Fruit fly (Drosophila melanogaster): ENCODE measurements around the gene TAF1B.

Gene TAF1B

DNA sequence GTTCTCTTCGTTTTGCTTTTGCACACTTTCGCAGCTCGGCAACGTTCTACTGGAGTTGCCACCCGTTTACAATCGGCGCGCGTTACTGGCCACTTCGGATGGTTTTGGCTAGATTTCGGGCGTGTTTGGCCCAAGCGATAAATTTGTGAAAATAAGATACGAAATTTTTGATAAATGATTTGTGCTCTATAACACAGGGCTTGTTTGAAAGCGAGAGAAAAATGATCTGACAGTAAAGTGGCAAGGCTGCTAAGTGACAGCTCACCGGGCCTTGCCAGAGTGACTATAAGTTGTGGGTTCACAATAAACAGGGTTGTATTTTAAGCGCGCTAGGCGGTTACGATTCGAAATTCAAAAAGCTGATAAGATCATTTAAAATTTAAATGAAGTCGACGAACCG is 34.0 kb downstream of the TAF1B start, which contains the start of gene Fmr1 (continued):
- TF ChIP-seq CG6254 (GFP tag; optimal IDR thresholded peaks at IDR 0.05) (no peak), trem (tag; optimal IDR thresholded peaks at IDR 0.05) (peak; percentile 89), disco-r (GFP tag; optimal IDR thresholded peaks at IDR 0.05) (peak; percentile 41), Dp (GFP tag; optimal IDR thresholded peaks at IDR 0.05) (peak; percentile 99), CG15696 (tag; optimal IDR thresholded peaks at IDR 0.05) (peak; percentile 27), dmrt11E (tag; optimal IDR thresholded peaks at IDR 0.05) (peak; percentile 35), CG18619 (GFP tag; optimal IDR thresholded peaks at IDR 0.05) (peak; percentile 31), CG10543 (GFP tag; optimal IDR thresholded peaks at IDR 0.05) (peak; percentile 44), CG4617 (GFP tag; optimal IDR thresholded peaks at IDR 0.05; ENCODE audit: borderline replicate concordance) (peak; percentile 63), pan (optimal IDR thresholded peaks at IDR 0.05) (no peak), pan (GFP tag; optimal IDR thresholded peaks at IDR 0.05 in 1 of 2, IDR thresholded peaks at IDR 0.05 in 1 of 2) (peak in 1 of 2 experiments; percentile 58), sc (optimal IDR thresholded peaks at IDR 0.05) (no peak), sc (GFP tag; optimal IDR thresholded peaks at IDR 0.05) (no peak), Nf-YB (GFP tag; optimal IDR thresholded peaks at IDR 0.05) (no peak), CG12744 (GFP tag; optimal IDR thresholded peaks at IDR 0.05) (peak; percentile 56), E2f2 (GFP tag; IDR thresholded peaks at IDR 0.05) (peak; percentile 98), CG4854 (GFP tag; optimal IDR thresholded peaks at IDR 0.05) (peak; percentile 28), jumu (GFP tag; optimal IDR thresholded peaks at IDR 0.05) (peak; percentile 69), lab (GFP tag; optimal IDR thresholded peaks at IDR 0.05) (no peak), Xbp1 (GFP tag; optimal IDR thresholded peaks at IDR 0.05) (peak; percentile 63), dysf (GFP tag; IDR thresholded peaks at IDR 0.05) (peak; percentile 57), dimm (GFP tag; IDR thresholded peaks at IDR 0.05) (no peak), gt (GFP tag; IDR thresholded peaks at IDR 0.05) (no peak), CG12942 (GFP tag; optimal IDR thresholded peaks at IDR 0.05) (peak; percentile 35), lola (GFP tag; optimal IDR thresholded peaks at IDR 0.05) (peak in 1 of 3 experiments; percentile 45), gsb (GFP tag; IDR thresholded peaks at IDR 0.05) (no peak), ssp (GFP tag; IDR thresholded peaks at IDR 0.05) (no peak), CG12659 (GFP tag; optimal IDR thresholded peaks at IDR 0.05) (peak; percentile 81), CG13624 (GFP tag; optimal IDR thresholded peaks at IDR 0.05) (peak; percentile 59), CG15479 (GFP tag; optimal IDR thresholded peaks at IDR 0.05) (no peak), hbn (GFP tag; IDR thresholded peaks at IDR 0.05; ENCODE audit: partially characterized antibody) (no peak), CG8765 (GFP tag; IDR thresholded peaks at IDR 0.05) (no peak), nom (GFP tag; optimal IDR thresholded peaks at IDR 0.05) (no peak), Kr (GFP tag; optimal IDR thresholded peaks at IDR 0.05) (no peak), Ets97D (GFP tag; optimal IDR thresholded peaks at IDR 0.05) (peak; percentile 96), bigmax (GFP tag; optimal IDR thresholded peaks at IDR 0.05) (peak; percentile 11), CG6765 (GFP tag; optimal IDR thresholded peaks at IDR 0.05) (no peak), odd (GFP tag; optimal IDR thresholded peaks at IDR 0.05) (no peak), zfh2 (GFP tag; optimal IDR thresholded peaks at IDR 0.05) (peak; percentile 59), HmgZ (tag; optimal IDR thresholded peaks at IDR 0.05) (peak; percentile 73), Mrtf (GFP tag; IDR thresholded peaks at IDR 0.05) (no peak), CG4730 (GFP tag; IDR thresholded peaks at IDR 0.05) (no peak), CG16813 (GFP tag; IDR thresholded peaks at IDR 0.05; ENCODE audit: partially characterized antibody) (peak; percentile 46; the same call in 2 of the 3 replicates), CG17328 (GFP tag; IDR thresholded peaks at IDR 0.05) (peak; percentile 26; the same call in 1 of the 2 replicates), gce (GFP tag; IDR thresholded peaks at IDR 0.05) (no peak), CG31441 (GFP tag; IDR thresholded peaks at IDR 0.05) (peak; percentile 39; the same call in 1 of the 2 replicates), scrt (GFP tag; optimal IDR thresholded peaks at IDR 0.05) (no peak), zen2 (GFP tag; IDR thresholded peaks at IDR 0.05; ENCODE audit: partially characterized antibody) (no peak), mam (GFP tag; optimal IDR thresholded peaks at IDR 0.05) (peak; percentile 68), Asciz (GFP tag; optimal IDR thresholded peaks at IDR 0.05) (no peak), lbe (GFP tag; optimal IDR thresholded peaks at IDR 0.05) (no peak)
